3 fruit fly cellular contexts compared by ENCODE assay signal in genomic region chr3R:9613124-9613523, dm6.
TF ChIP-seq lines count a peak whose summit lies in the region.

No protein-coding gene starts in this region.

TF ChIP-seq in whole organism, embryonic, 481 proteins besides CTCF, POLR2A, EP300 and RAD21 (continued from another document and continues in another):
- TF ChIP-seq Doc2 (GFP tag; IDR thresholded peaks at IDR 0.05; lab: Robert Waterston, UW) (no peak; the same call in 1 of the 2 replicates), CG11247 (GFP tag; IDR thresholded peaks at IDR 0.05; lab: Robert Waterston, UW) (0 out of 2 replicates have a peak, but pooled peaks have one; percentile 34), CG12219 (GFP tag; optimal IDR thresholded peaks at IDR 0.05; lab: Kevin White, UChicago) (peak; percentile 37), pzg (GFP tag; optimal IDR thresholded peaks at IDR 0.05; lab: Kevin White, UChicago) (no peak), CG16815 (GFP tag; optimal IDR thresholded peaks at IDR 0.05; lab: Kevin White, UChicago) (no peak), Hr78 (GFP tag; optimal IDR thresholded peaks at IDR 0.05; lab: Kevin White, UChicago) (no peak), kay (GFP tag; optimal IDR thresholded peaks at IDR 0.05; lab: Kevin White, UChicago) (peak; percentile 36), CG16813 (GFP tag; IDR thresholded peaks at IDR 0.05; lab: Robert Waterston, UW; ENCODE audit: partially characterized antibody) (no peak), bigmax (GFP tag; optimal IDR thresholded peaks at IDR 0.05; lab: Kevin White, UChicago) (no peak), Xbp1 (GFP tag; optimal IDR thresholded peaks at IDR 0.05; lab: Kevin White, UChicago) (peak; percentile 70), zfh2 (GFP tag; optimal IDR thresholded peaks at IDR 0.05; lab: Kevin White, UChicago) (peak; percentile 59), CG14014 (GFP tag; IDR thresholded peaks at IDR 0.05; lab: Robert Waterston, UW) (peak; percentile 67; the same call in 1 of the 2 replicates), CG3281 (GFP tag; optimal IDR thresholded peaks at IDR 0.05; lab: Kevin White, UChicago) (peak; percentile 76), CG3995 (GFP tag; optimal IDR thresholded peaks at IDR 0.05; lab: Kevin White, UChicago) (no peak), CrebB (tag; optimal IDR thresholded peaks at IDR 0.05; lab: Kevin White, UChicago) (no peak), nerfin-1 (tag; optimal IDR thresholded peaks at IDR 0.05; lab: Kevin White, UChicago) (peak; percentile 13), gce (GFP tag; IDR thresholded peaks at IDR 0.05; lab: Robert Waterston, UW) (no peak), CG32767 (GFP tag; IDR thresholded peaks at IDR 0.05; lab: Robert Waterston, UW) (peak; percentile 53; the same call in 1 of the 2 replicates), Jarid2 (GFP tag; optimal IDR thresholded peaks at IDR 0.05; lab: Kevin White, UChicago) (no peak), Scr (GFP tag; IDR thresholded peaks at IDR 0.05; lab: Robert Waterston, UW; ENCODE audit: partially characterized antibody) (no peak), HmgD (GFP tag; optimal IDR thresholded peaks at IDR 0.05; lab: Kevin White, UChicago) (no peak), dati (GFP tag; IDR thresholded peaks at IDR 0.05; lab: Robert Waterston, UW) (no peak), CG8924 (tag; optimal IDR thresholded peaks at IDR 0.05; lab: Kevin White, UChicago) (peak; percentile 15), CG8765 (GFP tag; IDR thresholded peaks at IDR 0.05; lab: Robert Waterston, UW) (no peak), CG12659 (GFP tag; optimal IDR thresholded peaks at IDR 0.05; lab: Kevin White, UChicago) (peak; percentile 10), bbx (GFP tag; IDR thresholded peaks at IDR 0.05; lab: Robert Waterston, UW; ENCODE audit: partially characterized antibody) (no peak), br (optimal IDR thresholded peaks at IDR 0.05; lab: Kevin White, UChicago) (no peak), sqz (GFP tag; optimal IDR thresholded peaks at IDR 0.05; lab: Kevin White, UChicago) (no peak), ems (GFP tag; optimal IDR thresholded peaks at IDR 0.05; lab: Kevin White, UChicago) (peak; percentile 69), CG14710 (tag; optimal IDR thresholded peaks at IDR 0.05; lab: Kevin White, UChicago) (peak; percentile 12), gem (tag; optimal IDR thresholded peaks at IDR 0.05; lab: Kevin White, UChicago) (peak; percentile 77), CG31365 (tag; optimal IDR thresholded peaks at IDR 0.05; lab: Kevin White, UChicago) (no peak), CG1602 (GFP tag; optimal IDR thresholded peaks at IDR 0.05; lab: Kevin White, UChicago) (peak; percentile 28), Myb (GFP tag; optimal IDR thresholded peaks at IDR 0.05; lab: Kevin White, UChicago) (peak; percentile 30), grn (GFP tag; optimal IDR thresholded peaks at IDR 0.05; lab: Kevin White, UChicago) (no peak), CHES-1-like (GFP tag; optimal IDR thresholded peaks at IDR 0.05; lab: Kevin White, UChicago) (peak; percentile 27), CG17359 (tag; optimal IDR thresholded peaks at IDR 0.05; lab: Kevin White, UChicago) (peak; percentile 71), Chrac-16 (GFP tag; optimal IDR thresholded peaks at IDR 0.05; lab: Kevin White, UChicago) (peak; percentile 47), sim (GFP tag; IDR thresholded peaks at IDR 0.05; lab: Robert Waterston, UW) (no peak), CG7987 (GFP tag; optimal IDR thresholded peaks at IDR 0.05; lab: Kevin White, UChicago) (peak; percentile 20), BtbVII (GFP tag; optimal IDR thresholded peaks at IDR 0.05; lab: Kevin White, UChicago) (peak; percentile 58), Mad (GFP tag; optimal IDR thresholded peaks at IDR 0.05; lab: Kevin White, UChicago) (peak; percentile 15), CG18011 (GFP tag; optimal IDR thresholded peaks at IDR 0.05; lab: Kevin White, UChicago) (no peak), Dll (GFP tag; IDR thresholded peaks at IDR 0.05; lab: Robert Waterston, UW; ENCODE audit: partially characterized antibody) (no peak)

TF ChIP-seq in whole organism, prepupa, 60 proteins besides CTCF, POLR2A, EP300 and RAD21 (continued from another document):
- TF ChIP-seq CG11294 (GFP tag; IDR thresholded peaks at IDR 0.05; lab: Robert Waterston, UW) (peak; percentile 89), CG6854 (GFP tag; optimal IDR thresholded peaks at IDR 0.05; lab: Kevin White, UChicago) (peak; percentile 66), Hr38 (GFP tag; optimal IDR thresholded peaks at IDR 0.05; lab: Kevin White, UChicago) (no peak), eg (GFP tag; IDR thresholded peaks at IDR 0.05; lab: Robert Waterston, UW) (peak; percentile 96), achi (GFP tag; optimal IDR thresholded peaks at IDR 0.05; lab: Kevin White, UChicago) (peak; percentile 86), CG3032 (tag; optimal IDR thresholded peaks at IDR 0.05; lab: Kevin White, UChicago) (peak; percentile 40), CG34406 (GFP tag; optimal IDR thresholded peaks at IDR 0.05; lab: Kevin White, UChicago) (peak; percentile 75), spab (GFP tag; optimal IDR thresholded peaks at IDR 0.05; lab: Kevin White, UChicago) (peak; percentile 32), CG8119 (GFP tag; IDR thresholded peaks at IDR 0.05; lab: Robert Waterston, UW) (peak; percentile 93), topi (GFP tag; optimal IDR thresholded peaks at IDR 0.05; lab: Kevin White, UChicago) (peak; percentile 90), Met (GFP tag; optimal IDR thresholded peaks at IDR 0.05; lab: Kevin White, UChicago) (peak; percentile 91), CG7368 (GFP tag; optimal IDR thresholded peaks at IDR 0.05; lab: Kevin White, UChicago) (peak; percentile 74), CG3919 (GFP tag; optimal IDR thresholded peaks at IDR 0.05; lab: Kevin White, UChicago) (peak; percentile 89), Sox15 (GFP tag; optimal IDR thresholded peaks at IDR 0.05; lab: Kevin White, UChicago) (peak; percentile 64), ss (GFP tag; optimal IDR thresholded peaks at IDR 0.05; lab: Kevin White, UChicago) (peak in 1 of 2 experiments; percentile 28), CG8632 (GFP tag; optimal IDR thresholded peaks at IDR 0.05; lab: Kevin White, UChicago) (peak; percentile 74), fd85E (GFP tag; optimal IDR thresholded peaks at IDR 0.05; lab: Kevin White, UChicago) (peak; percentile 57), net (GFP tag; optimal IDR thresholded peaks at IDR 0.05; lab: Kevin White, UChicago) (peak; percentile 85), Hr39 (GFP tag; optimal IDR thresholded peaks at IDR 0.05; lab: Kevin White, UChicago) (peak; percentile 90), lz (GFP tag; optimal IDR thresholded peaks at IDR 0.05; lab: Kevin White, UChicago) (peak; percentile 86), dac (GFP tag; optimal IDR thresholded peaks at IDR 0.05; lab: Kevin White, UChicago) (peak; percentile 74), Sox102F (GFP tag; optimal IDR thresholded peaks at IDR 0.05; lab: Kevin White, UChicago) (peak; percentile 91), CG10669 (GFP tag; optimal IDR thresholded peaks at IDR 0.05; lab: Kevin White, UChicago) (peak; percentile 48), CG6792 (GFP tag; optimal IDR thresholded peaks at IDR 0.05; lab: Kevin White, UChicago) (peak; percentile 79), Ets96B (tag; optimal IDR thresholded peaks at IDR 0.05; lab: Kevin White, UChicago) (peak; percentile 41), salr (GFP tag; optimal IDR thresholded peaks at IDR 0.05; lab: Kevin White, UChicago) (peak in 1 of 2 experiments; percentile 65), CG31627 (GFP tag; optimal IDR thresholded peaks at IDR 0.05; lab: Kevin White, UChicago) (peak; percentile 85), CG15336 (GFP tag; IDR thresholded peaks at IDR 0.05; lab: Robert Waterston, UW) (peak; percentile 94), Eip93F (GFP tag; optimal IDR thresholded peaks at IDR 0.05; lab: Kevin White, UChicago) (peak; percentile 78), fkh (GFP tag; optimal IDR thresholded peaks at IDR 0.05; lab: Kevin White, UChicago) (no peak), CG11762 (GFP tag; optimal IDR thresholded peaks at IDR 0.05; lab: Kevin White, UChicago; ENCODE audit: insufficient read depth) (peak; percentile 81), Hr4 (GFP tag; optimal IDR thresholded peaks at IDR 0.05; lab: Kevin White, UChicago) (peak; percentile 91), vri (GFP tag; optimal IDR thresholded peaks at IDR 0.05; lab: Kevin White, UChicago) (peak; percentile 76), CG8319 (GFP tag; optimal IDR thresholded peaks at IDR 0.05; lab: Kevin White, UChicago) (peak; percentile 68), Eip78C (GFP tag; lab: Kevin White, UChicago) (peak; percentile 96), Sox14 (GFP tag; optimal IDR thresholded peaks at IDR 0.05; lab: Kevin White, UChicago) (peak; percentile 84), acj6 (GFP tag; optimal IDR thresholded peaks at IDR 0.05; lab: Kevin White, UChicago) (peak; percentile 84)

TF ChIP-seq in whole organism, wandering third instar larva, 38 proteins besides CTCF, POLR2A, EP300 and RAD21 (continued from another document):
- TF ChIP-seq dl (GFP tag; optimal IDR thresholded peaks at IDR 0.05; lab: Kevin White, UChicago; ENCODE audit: insufficient read depth in 1 of 2, partially characterized antibody in 2 of 2) (no peak), foxo (GFP tag; optimal IDR thresholded peaks at IDR 0.05; lab: Kevin White, UChicago) (peak; percentile 9 to 89), rgr (GFP tag; optimal IDR thresholded peaks at IDR 0.05; lab: Kevin White, UChicago) (peak; percentile 84), h (GFP tag; optimal IDR thresholded peaks at IDR 0.05; lab: Kevin White, UChicago) (peak; percentile 88), ey (GFP tag; optimal IDR thresholded peaks at IDR 0.05; lab: Kevin White, UChicago) (peak; percentile 87), psq (GFP tag; optimal IDR thresholded peaks at IDR 0.05; lab: Kevin White, UChicago) (peak; percentile 72), Jra (GFP tag; optimal IDR thresholded peaks at IDR 0.05; lab: Kevin White, UChicago) (peak; percentile 18)
